Worm (Caenorhabditis elegans): ENCODE results near the gene W02F12.4.

Gene W02F12.4

DNA sequence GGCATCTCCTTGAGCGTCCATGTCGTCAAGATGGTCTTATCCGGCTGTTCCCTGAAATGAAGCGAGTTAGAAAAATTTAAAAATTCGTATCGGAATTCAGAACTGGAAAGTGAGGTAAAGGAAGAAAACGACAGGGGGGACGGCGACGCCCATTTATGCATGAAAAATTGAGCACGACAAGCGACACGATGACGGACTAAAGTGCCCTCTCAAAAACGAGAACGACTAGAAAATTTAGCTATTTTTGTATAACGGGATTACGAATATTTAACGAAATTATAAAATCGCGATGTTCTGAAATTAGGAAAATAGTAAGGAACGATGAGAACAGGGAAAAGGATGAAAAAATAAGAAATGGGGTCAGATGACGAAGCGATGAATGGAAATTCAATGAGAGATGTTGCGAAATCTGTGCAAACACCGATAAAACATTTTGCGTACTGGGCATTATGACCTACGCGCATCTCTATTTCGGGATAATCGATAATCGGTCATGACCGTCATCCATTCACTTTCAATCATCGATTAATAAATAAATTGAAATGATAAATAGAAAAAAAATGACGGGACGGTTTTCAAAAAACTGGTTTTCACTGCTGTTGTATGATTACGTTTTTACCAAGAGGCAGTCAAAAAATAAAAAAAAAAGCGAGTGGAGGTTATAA is 50.2 kb downstream of the W02F12.4 start, which contains the start of gene snb-1 (continued):
- TF ChIP-seq lim-7 (GFP tag; IDR thresholded peaks at IDR 0.05) (no peak), dmd-8 (GFP tag; IDR thresholded peaks at IDR 0.05) (no peak), dve-1 (tag; optimal IDR thresholded peaks at IDR 0.05; ENCODE audit: insufficient read depth) (peak; percentile 13), fos-1 (tag; optimal IDR thresholded peaks at IDR 0.05) (no peak), lin-38 (GFP tag; IDR thresholded peaks at IDR 0.05) (no peak), duxl-1 (tag; optimal IDR thresholded peaks at IDR 0.05; ENCODE audit: poor library complexity) (no peak), unc-39 (tag; optimal IDR thresholded peaks at IDR 0.05) (no peak), T20F7.1 (GFP tag; optimal IDR thresholded peaks at IDR 0.05) (peak; percentile 61), fkh-10 (GFP tag; optimal IDR thresholded peaks at IDR 0.05) (no peak), ztf-11 (tag; optimal IDR thresholded peaks at IDR 0.05) (no peak), R02D3.7 (tag; optimal IDR thresholded peaks at IDR 0.05) (no peak), dmd-6 (GFP tag; IDR thresholded peaks at IDR 0.05) (peak; percentile 23; the same call in 1 of the 2 replicates), zip-2 (tag; optimal IDR thresholded peaks at IDR 0.05) (no peak), pha-4 (GFP tag; IDR thresholded peaks at IDR 0.05) (no peak), pha-4 (tag; optimal IDR thresholded peaks at IDR 0.05) (no peak), unc-62 (GFP tag; optimal IDR thresholded peaks at IDR 0.05 in 1 of 2) (peak in 1 of 2 experiments; percentile 95), unc-62 (tag; optimal IDR thresholded peaks at IDR 0.05) (no peak), tra-1 (GFP tag; IDR thresholded peaks at IDR 0.05) (0 out of 2 replicates have a peak, but pooled peaks have one; percentile 4), daf-19 (GFP tag; conservative IDR thresholded peaks at IDR 0.05) (no peak), aha-1 (tag) (no peak), zag-1 (tag; optimal IDR thresholded peaks at IDR 0.05) (no peak), egl-43 (GFP tag; IDR thresholded peaks at IDR 0.05) (no peak), ceh-44 (GFP tag; IDR thresholded peaks at IDR 0.05) (no peak), nhr-48 (tag; optimal IDR thresholded peaks at IDR 0.05) (peak; percentile 38), tag-97 (GFP tag; IDR thresholded peaks at IDR 0.05) (no peak), T26A8.4 (GFP tag; IDR thresholded peaks at IDR 0.05) (no peak), nhr-76 (tag; optimal IDR thresholded peaks at IDR 0.05) (no peak), lin-1 (GFP tag; IDR thresholded peaks at IDR 0.05) (no peak), aly-2 (tag; optimal IDR thresholded peaks at IDR 0.05) (no peak), rbr-2 (tag; optimal IDR thresholded peaks at IDR 0.05) (peak; percentile 26), egl-27 (tag; optimal IDR thresholded peaks at IDR 0.05) (no peak), hlh-11 (tag; optimal IDR thresholded peaks at IDR 0.05) (peak; percentile 71), mdt-29 (GFP tag; IDR thresholded peaks at IDR 0.05) (no peak), nhr-77 (tag; optimal IDR thresholded peaks at IDR 0.05) (no peak), mes-2 (tag; optimal IDR thresholded peaks at IDR 0.05; ENCODE audit: poor library complexity, severe bottlenecking) (peak; percentile 70), Y5F2A.4 (GFP tag; optimal IDR thresholded peaks at IDR 0.05) (no peak), mep-1 (tag; optimal IDR thresholded peaks at IDR 0.05) (peak; percentile 69), madf-5 (GFP tag; IDR thresholded peaks at IDR 0.05) (no peak), hmg-1.1 (GFP tag; IDR thresholded peaks at IDR 0.05) (peak; percentile 39), nhr-25 (tag; optimal IDR thresholded peaks at IDR 0.05; ENCODE audit: borderline replicate concordance, insufficient read depth) (peak; percentile 74), spr-1 (tag; optimal IDR thresholded peaks at IDR 0.05) (no peak), dmd-9 (GFP tag; IDR thresholded peaks at IDR 0.05) (no peak), mxl-2 (GFP tag; conservative IDR thresholded peaks at IDR 0.05) (no peak), daf-16 (GFP tag; optimal IDR thresholded peaks at IDR 0.05) (no peak), daf-16 (tag; optimal IDR thresholded peaks at IDR 0.05) (peak; percentile 44), F10B5.3 (tag; optimal IDR thresholded peaks at IDR 0.05) (no peak), nhr-111 (GFP tag; optimal IDR thresholded peaks at IDR 0.05) (no peak), D1046.2 (GFP tag; IDR thresholded peaks at IDR 0.05) (no peak), daf-8 (GFP tag; IDR thresholded peaks at IDR 0.05) (no peak), ceh-20 (GFP tag; IDR thresholded peaks at IDR 0.05) (no peak), F26F4.8 (GFP tag; conservative IDR thresholded peaks at IDR 0.05) (no peak), attf-4 (tag; optimal IDR thresholded peaks at IDR 0.05) (no peak)

Data from whole organism, L4 larva.